Fruit fly (Drosophila melanogaster) whole organism, embryonic: Measurements from ENCODE around the gene Dlip2.

Source experiments
- Blimp-1 ChIP-seq: fragments of 200-800 bp; sonication (Bioruptor generic); optimal IDR thresholded peaks from 3 replicates; lab custom pipeline; 2018; ENCODE audit warnings: missing biosample characterization, missing genetic modification characterization, mild to moderate bottlenecking, moderate library complexity, missing genetic modification reagents
- C15 ChIP-seq: fragments of 200-800 bp; sonication (Bioruptor generic); IDR thresholded peaks from 3 replicates; pipeline ENCODE4 v1.3.6; 2022; ENCODE audit warnings: missing biosample characterization, missing genetic modification characterization
- CG10565 ChIP-seq: fragments of 200-800 bp; sonication (Bioruptor generic); optimal IDR thresholded peaks from 3 replicates; lab custom pipeline; 2016; ENCODE audit warnings: missing biosample characterization, mild to moderate bottlenecking, missing genetic modification characterization
- CG11085 ChIP-seq: fragments of 200-800 bp; sonication (Bioruptor generic); IDR thresholded peaks from 2 replicates; pipeline ENCODE4 v1.3.6; 2022; ENCODE audit warnings: missing biosample characterization, missing genetic modification characterization
- CG13424 ChIP-seq: fragments of 200-800 bp; sonication (Bioruptor generic); optimal IDR thresholded peaks from 2 replicates; lab custom pipeline; 2019; ENCODE audit warnings: missing biosample characterization, mild to moderate bottlenecking, missing genetic modification characterization, moderate library complexity
- CG1603 ChIP-seq: fragments of 200-800 bp; sonication (Bioruptor generic); optimal IDR thresholded peaks from 2 replicates; lab custom pipeline; 2019; ENCODE audit warnings: missing biosample characterization, mild to moderate bottlenecking, missing genetic modification characterization, moderate library complexity
- CG17829 ChIP-seq: fragments of 200-800 bp; optimal IDR thresholded peaks from 2 replicates; lab custom pipeline; 2019; ENCODE audit warnings: missing biosample characterization, mild to moderate bottlenecking, missing genetic modification characterization, moderate library complexity
- CG2199 ChIP-seq: fragments of 200-800 bp; sonication (Bioruptor generic); IDR thresholded peaks from 3 replicates; pipeline ENCODE4 v1.3.6; 2022; ENCODE audit warnings: missing biosample characterization, missing genetic modification characterization
- CG6654 ChIP-seq: fragments of 200-800 bp; sonication (Bioruptor generic); optimal IDR thresholded peaks from 2 replicates; lab custom pipeline; 2017; ENCODE audit warnings: missing biosample characterization, mild to moderate bottlenecking, missing genetic modification characterization
- CG6791 ChIP-seq: fragments of 200-800 bp; sonication (Bioruptor generic); IDR thresholded peaks from 3 replicates; pipeline ENCODE4 v1.3.6; 2022; ENCODE audit warnings: missing biosample characterization, missing genetic modification characterization; ENCODE audit not compliant: partially characterized antibody
- CG6854 ChIP-seq: fragments of 200-800 bp; sonication (Bioruptor generic); optimal IDR thresholded peaks from 3 replicates; lab custom pipeline; 2017; ENCODE audit warnings: missing biosample characterization, mild to moderate bottlenecking, missing genetic modification characterization
- CG7372 ChIP-seq: fragments of 200-800 bp; sonication (Bioruptor generic); IDR thresholded peaks from 2 replicates; pipeline ENCODE4 v1.3.6; 2022; ENCODE audit warnings: missing biosample characterization, missing genetic modification characterization
- CG7928 ChIP-seq: fragments of 200-800 bp; sonication (Bioruptor generic); optimal IDR thresholded peaks from 2 replicates; lab custom pipeline; 2017; ENCODE audit warnings: missing biosample characterization, mild to moderate bottlenecking, missing genetic modification characterization
- CG8290 ChIP-seq, 3 experiments: fragments of 200-800 bp; sonication (Bioruptor generic); optimal IDR thresholded peaks; 2 replicates each; lab custom pipeline; 2016 to 2019; ENCODE audit warnings: missing biosample characterization in 3 of 3, missing genetic modification characterization in 3 of 3, mild to moderate bottlenecking in 2 of 3, moderate library complexity in 1 of 3
- CG8944 ChIP-seq: fragments of 200-800 bp; sonication (Bioruptor generic); optimal IDR thresholded peaks from 3 replicates; lab custom pipeline; 2016; ENCODE audit warnings: missing biosample characterization, missing genetic modification characterization
- CG9727 ChIP-seq: fragments of 200-800 bp; sonication (Bioruptor generic); optimal IDR thresholded peaks from 3 replicates; lab custom pipeline; 2017; ENCODE audit warnings: missing biosample characterization, mild to moderate bottlenecking, missing genetic modification characterization
- CTCF ChIP-seq: fragments of 200-800 bp; sonication (Bioruptor generic); optimal IDR thresholded peaks from 2 replicates; lab custom pipeline; 2017; ENCODE audit warnings: missing biosample characterization, mild to moderate bottlenecking, missing genetic modification characterization, moderate library complexity
- D19A ChIP-seq: fragments of 200-800 bp; optimal IDR thresholded peaks from 3 replicates; lab custom pipeline; 2019; ENCODE audit warnings: missing biosample characterization, mild to moderate bottlenecking, missing genetic modification characterization, moderate library complexity
- Dip2 ChIP-seq: fragments of 200-800 bp; sonication (Bioruptor generic); IDR thresholded peaks from 2 replicates; pipeline ENCODE4 v1.3.6; 2022; ENCODE audit warnings: missing biosample characterization, missing genetic modification characterization
- Dip3 ChIP-seq: fragments of 200-800 bp; sonication (Bioruptor generic); optimal IDR thresholded peaks from 3 replicates; lab custom pipeline; 2016; ENCODE audit warnings: missing biosample characterization, missing genetic modification characterization
- Ets65A ChIP-seq: fragments of 200-800 bp; sonication (Bioruptor generic); peaks from one replicate; lab custom pipeline; 2016; ENCODE audit warnings: missing biosample characterization, missing genetic modification characterization
- HHEX ChIP-seq: fragments of 200-800 bp; sonication (Bioruptor generic); optimal IDR thresholded peaks from 3 replicates; lab custom pipeline; 2017; ENCODE audit warnings: missing biosample characterization, mild to moderate bottlenecking, missing genetic modification characterization, missing genetic modification reagents
- Med ChIP-seq: fragments of 200-800 bp; sonication (Bioruptor generic); peaks from one replicate; lab custom pipeline; 2016; ENCODE audit warnings: missing biosample characterization, missing genetic modification characterization, mild to moderate bottlenecking, inconsistent platforms, moderate library complexity
- Neu2 ChIP-seq: fragments of 200-800 bp; sonication (Bioruptor generic); optimal IDR thresholded peaks from 3 replicates; lab custom pipeline; 2016; ENCODE audit warnings: missing biosample characterization, missing genetic modification characterization, borderline replicate concordance
- Side ChIP-seq: fragments of 200-800 bp; sonication (Bioruptor generic); optimal IDR thresholded peaks from 2 replicates; lab custom pipeline; 2016; ENCODE audit warnings: missing biosample characterization, missing genetic modification characterization
- Sin3A ChIP-seq: fragments of >200 bp; optimal IDR thresholded peaks from 2 replicates; lab custom pipeline; 2018
- Taf1 ChIP-seq: fragments of 200-800 bp; sonication (Bioruptor generic); IDR thresholded peaks from 2 replicates; pipeline ENCODE4 v1.3.6; 2022; ENCODE audit warnings: missing biosample characterization, missing genetic modification characterization
- Vsx1 ChIP-seq: fragments of 200-800 bp; sonication (Bioruptor generic); optimal IDR thresholded peaks from 2 replicates; lab custom pipeline; 2017; ENCODE audit warnings: missing biosample characterization, mild to moderate bottlenecking, missing genetic modification characterization, missing genetic modification reagents
- bcd ChIP-seq: fragments of 200-800 bp; sonication (Bioruptor generic); optimal IDR thresholded peaks from 2 replicates; lab custom pipeline; 2017; ENCODE audit warnings: missing biosample characterization, mild to moderate bottlenecking, missing genetic modification characterization
- cg ChIP-seq: fragments of 200-800 bp; sonication (Bioruptor generic); optimal IDR thresholded peaks from 3 replicates; lab custom pipeline; 2019; ENCODE audit warnings: missing biosample characterization, mild to moderate bottlenecking, missing genetic modification characterization, moderate library complexity
- corto ChIP-seq: fragments of 200-800 bp; sonication (Bioruptor generic); optimal IDR thresholded peaks from 2 replicates; lab custom pipeline; 2016; ENCODE audit warnings: missing biosample characterization, mild to moderate bottlenecking, missing genetic modification characterization, moderate library complexity
- da ChIP-seq: fragments of 200-800 bp; sonication (Bioruptor generic); optimal IDR thresholded peaks from 2 replicates; lab custom pipeline; 2016; ENCODE audit warnings: missing biosample characterization, missing genetic modification characterization
- ems ChIP-seq: fragments of 200-800 bp; sonication (Bioruptor generic); optimal IDR thresholded peaks from 3 replicates; lab custom pipeline; 2016; ENCODE audit warnings: missing biosample characterization, missing genetic modification characterization
- en ChIP-seq: fragments of 200-800 bp; sonication (Bioruptor generic); optimal IDR thresholded peaks from 2 replicates; lab custom pipeline; 2016; ENCODE audit warnings: missing biosample characterization, missing genetic modification characterization
- ftz-f1 ChIP-seq: fragments of 200-800 bp; sonication (Bioruptor generic); optimal IDR thresholded peaks from 2 replicates; lab custom pipeline; 2016; ENCODE audit warnings: missing biosample characterization, missing genetic modification characterization
- lola ChIP-seq, 3 experiments: fragments of >200 bp in 2 of 3; fragments of 200-800 bp in 1 of 3; sonication (Bioruptor generic) in 1 of 3; optimal IDR thresholded peaks; 2 replicates each; lab custom pipeline; 2017 to 2019; ENCODE audit warnings: missing biosample characterization in 3 of 3, missing genetic modification characterization in 3 of 3, mild to moderate bottlenecking in 1 of 3, moderate library complexity in 1 of 3
- sens ChIP-seq: fragments of 200-800 bp; sonication (Bioruptor generic); peaks from one replicate; lab custom pipeline; 2016; ENCODE audit warnings: missing biosample characterization, missing genetic modification characterization
- sens-2 ChIP-seq: fragments of 200-800 bp; sonication (Bioruptor generic); IDR thresholded peaks from 2 replicates; pipeline ENCODE4 v1.3.6; 2022; ENCODE audit warnings: missing biosample characterization, missing genetic modification characterization
- ssp ChIP-seq: fragments of 200-800 bp; sonication (Bioruptor generic); IDR thresholded peaks from 2 replicates; pipeline ENCODE4 v1.3.6; 2022; ENCODE audit warnings: missing biosample characterization, missing genetic modification characterization
- tll ChIP-seq, 2 experiments: fragments of 200-800 bp in 1 of 2; fragments of >200 bp in 1 of 2; sonication (Bioruptor generic) in 1 of 2; optimal IDR thresholded peaks; 2 replicates each; lab custom pipeline; 2017 to 2019; ENCODE audit warnings: missing biosample characterization in 2 of 2, missing genetic modification characterization in 2 of 2, mild to moderate bottlenecking in 1 of 2, moderate library complexity in 1 of 2
- usp ChIP-seq: fragments of >200 bp; optimal IDR thresholded peaks from 2 replicates; lab custom pipeline; 2017; ENCODE audit warnings: missing biosample characterization, missing genetic modification characterization
- vfl ChIP-seq: fragments of 200-800 bp; sonication (Bioruptor generic); optimal IDR thresholded peaks from 2 replicates; lab custom pipeline; 2016; ENCODE audit warnings: missing biosample characterization, missing genetic modification characterization
- zen ChIP-seq: fragments of 200-800 bp; sonication (Bioruptor generic); optimal IDR thresholded peaks from 3 replicates; lab custom pipeline; 2018; ENCODE audit warnings: missing biosample characterization, mild to moderate bottlenecking, missing genetic modification characterization, moderate library complexity
- zf30C ChIP-seq: fragments of 200-800 bp; sonication (Bioruptor generic); optimal IDR thresholded peaks from 3 replicates; lab custom pipeline; 2018; ENCODE audit warnings: missing biosample characterization, mild to moderate bottlenecking, missing genetic modification characterization
- zfh2 ChIP-seq: fragments of 200-800 bp; sonication (Bioruptor generic); optimal IDR thresholded peaks from 2 replicates; lab custom pipeline; 2016; ENCODE audit warnings: missing biosample characterization, missing genetic modification characterization

Dlip2 gene

dm6 chr3R:4640546-4641253 lies 4.8 kb downstream of the Dlip2 start (continued):
- TF ChIP-seq Side (GFP tag; lab: Kevin White, UChicago) (no peak), CG10565 (no peak), CG13424 (tag; lab: Kevin White, UChicago) (no peak), CG1603 (tag; lab: Kevin White, UChicago) (no peak)
- TF ChIP-seq, all 482 proteins: peak for 13

DNA sequence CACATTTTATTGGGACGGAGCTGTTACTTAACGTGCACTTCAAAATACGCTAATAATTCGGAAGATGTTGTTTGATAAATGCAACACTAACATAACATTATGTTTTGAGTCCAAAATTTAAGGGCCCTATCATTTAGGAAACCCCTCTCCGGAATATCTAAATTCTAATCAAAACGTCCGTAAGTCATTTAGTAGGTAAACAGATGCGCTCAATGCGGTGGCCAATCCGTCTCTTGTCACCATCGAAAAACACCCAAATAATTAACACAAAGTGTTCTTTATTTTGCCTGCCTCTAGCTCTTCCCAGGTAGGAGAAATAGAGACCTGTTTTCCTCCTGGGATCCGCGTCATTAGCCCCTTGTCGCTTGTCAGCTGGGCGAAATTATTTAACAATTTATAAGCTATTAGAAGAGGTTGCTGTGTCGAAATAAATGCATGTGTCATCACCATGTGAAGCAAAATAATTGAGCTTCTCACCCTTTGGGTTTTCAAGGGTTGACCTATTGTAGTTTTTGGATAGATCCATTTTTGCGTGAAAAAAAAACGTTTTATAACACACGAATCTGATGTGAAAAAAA lies 11.0 kb downstream of the Dlip2 start:
- TF ChIP-seq ems (GFP tag; lab: Kevin White, UChicago): no peak
- 0 out of 3 replicates have a peak, but pooled peaks have one; percentile 13 for TF ChIP-seq CG6791
- TF ChIP-seq CG10565: no peak
- no peak for TF ChIP-seq Dip3 (GFP tag; lab: Kevin White, UChicago)
- peak; percentile 81 for TF ChIP-seq Neu2
- TF ChIP-seq CG17829 (tag; lab: Kevin White, UChicago): no peak
- no peak for TF ChIP-seq CG11085 (GFP tag; lab: Robert Waterston, UW)
- peak in 1 of 2 experiments; percentile 63 for TF ChIP-seq tll (GFP tag; optimal IDR thresholded peaks at IDR 0.05; lab: Kevin White, UChicago)
- TF ChIP-seq lola (GFP tag; optimal IDR thresholded peaks at IDR 0.05; lab: Kevin White, UChicago): no peak
- TF ChIP-seq zen (tag; lab: Kevin White, UChicago): peak; percentile 93

- TF ChIP-seq CG9727 (no peak), zen (tag; lab: Kevin White, UChicago) (peak; percentile 57), corto (GFP tag; lab: Kevin White, UChicago) (no peak), en (GFP tag; lab: Kevin White, UChicago) (no peak), CTCF (GFP tag; lab: Kevin White, UChicago) (peak; percentile 84), CG6791 (no peak), bcd (GFP tag; lab: Kevin White, UChicago) (no peak), CG2199 (GFP tag; lab: Robert Waterston, UW) (0 out of 3 replicates have a peak, but pooled peaks have one; percentile 34), C15 (GFP tag; lab: Robert Waterston, UW) (0 out of 3 replicates have a peak, but pooled peaks have one; percentile 6), Vsx1 (GFP tag; lab: Kevin White, UChicago) (no peak), HHEX (no peak)
Observed at dm6 chr3R:4632639-4633038, 12.8 kb downstream of the Dlip2 start.

DNA sequence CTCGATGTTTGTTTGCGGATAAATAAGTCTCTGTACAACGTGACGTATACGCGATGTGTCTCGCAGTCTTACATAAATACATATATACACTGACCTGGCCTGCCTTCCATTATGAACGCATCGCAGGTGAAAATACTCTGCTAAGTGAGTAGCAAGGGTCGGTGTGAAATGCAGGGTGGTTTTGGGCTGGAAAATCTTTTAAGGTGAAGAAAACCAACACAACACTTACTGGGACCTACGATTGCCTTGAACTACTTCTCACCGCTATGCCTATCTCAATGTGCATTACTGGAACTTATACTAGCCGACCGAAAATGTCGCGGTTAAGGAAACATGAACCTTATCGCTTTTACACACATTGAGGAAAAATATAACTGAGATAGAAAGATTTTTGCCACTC lies 29.3 kb downstream of the Dlip2 start:
- TF ChIP-seq Ets65A: peak; percentile 45
- TF ChIP-seq sens: peak; percentile 53
- TF ChIP-seq CG6654 (GFP tag; lab: Kevin White, UChicago): no peak
- TF ChIP-seq vfl (GFP tag; lab: Kevin White, UChicago): no peak
- peak; percentile 57; the same call in 1 of the 2 replicates for TF ChIP-seq CG7372 (GFP tag; lab: Robert Waterston, UW)
- TF ChIP-seq D19A (tag; lab: Kevin White, UChicago): peak; percentile 55
- no peak for TF ChIP-seq ftz-f1
- TF ChIP-seq HHEX: no peak
- no peak for TF ChIP-seq CG8944 (GFP tag; lab: Kevin White, UChicago)
- peak; percentile 53 for TF ChIP-seq Med (GFP tag; lab: Kevin White, UChicago)
- TF ChIP-seq Dip2: no peak
- no peak for TF ChIP-seq da (GFP tag; lab: Kevin White, UChicago)
- TF ChIP-seq CG6854: no peak
- no peak for TF ChIP-seq cg
- TF ChIP-seq CG7928 (GFP tag; lab: Kevin White, UChicago): no peak
- TF ChIP-seq Blimp-1 (GFP tag; lab: Kevin White, UChicago): no peak
- TF ChIP-seq sens-2 (GFP tag; lab: Robert Waterston, UW): no peak
- no peak for TF ChIP-seq ssp (GFP tag; lab: Robert Waterston, UW)
- TF ChIP-seq Taf1 (GFP tag; lab: Robert Waterston, UW): no peak
- TF ChIP-seq zfh2 (GFP tag; lab: Kevin White, UChicago): no peak
- TF ChIP-seq usp: no peak
- no peak for TF ChIP-seq CG8290 (GFP tag; optimal IDR thresholded peaks at IDR 0.05; lab: Kevin White, UChicago)
- no peak for TF ChIP-seq CG8290 (tag; optimal IDR thresholded peaks at IDR 0.05; lab: Kevin White, UChicago)
- TF ChIP-seq zf30C (GFP tag; lab: Kevin White, UChicago): no peak
- TF ChIP-seq Sin3A (lab: Kevin White, UChicago): no peak
